Fruit fly (Drosophila melanogaster) ovary, adult (tissue): ENCODE measurements around the gene CG12204.

Experiments used
- CG17801 ChIP-seq: fragments of 200-800 bp; optimal IDR thresholded peaks from 2 replicates; lab custom pipeline; 2019; ENCODE audit warnings: missing biosample characterization, mild to moderate bottlenecking, missing genetic modification characterization, moderate library complexity; ENCODE audit not compliant: partially characterized antibody

CG12204 gene

DNA sequence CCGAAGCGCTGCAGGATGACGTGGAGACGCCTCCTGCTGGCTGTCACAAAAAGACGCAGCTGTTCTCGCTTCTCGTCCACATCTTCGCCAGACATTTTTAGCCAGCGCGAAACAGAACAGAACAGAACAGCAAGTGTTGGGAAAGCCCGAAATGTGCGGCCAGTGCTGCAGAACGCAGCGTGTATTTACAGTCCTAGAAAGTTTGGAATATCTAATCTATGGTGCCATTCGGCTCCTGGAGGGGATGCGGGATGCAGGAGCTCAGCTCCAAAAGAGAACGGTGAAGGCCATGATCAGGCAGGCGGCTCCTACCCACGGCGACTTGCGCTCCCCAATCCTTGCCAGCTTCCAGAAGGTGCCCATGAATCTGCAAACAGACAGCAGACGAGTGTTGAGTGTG lies at the start of gene CG12204:
CG12204 (minus strand) TSS at position 117 of the 400 bp plus-strand sequence.
- TF ChIP-seq CG17801 (GFP tag; lab: Kevin White, UChicago) = no peak

DNA sequence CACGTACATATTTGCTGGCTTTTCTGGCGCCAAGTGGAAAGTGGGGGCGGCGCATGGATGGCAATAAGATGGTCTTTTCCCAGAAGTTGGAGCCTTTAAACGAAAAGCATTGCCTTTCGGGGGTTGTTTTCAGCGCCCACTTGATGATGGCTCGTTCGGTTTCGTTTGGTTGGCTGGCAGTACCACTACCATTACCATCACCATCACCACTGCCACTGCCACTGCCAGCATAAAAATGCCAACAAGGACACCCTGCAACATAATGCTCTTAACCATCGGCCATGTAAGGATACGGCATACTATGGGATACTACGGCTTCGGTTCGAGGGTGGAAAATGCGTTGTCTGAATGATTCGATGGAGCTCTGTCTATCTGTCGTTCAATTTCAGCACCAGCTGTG lies 41.2 kb upstream of the CG12204 start:
- no peak for TF ChIP-seq CG17801 (GFP tag; lab: Kevin White, UChicago)

DNA sequence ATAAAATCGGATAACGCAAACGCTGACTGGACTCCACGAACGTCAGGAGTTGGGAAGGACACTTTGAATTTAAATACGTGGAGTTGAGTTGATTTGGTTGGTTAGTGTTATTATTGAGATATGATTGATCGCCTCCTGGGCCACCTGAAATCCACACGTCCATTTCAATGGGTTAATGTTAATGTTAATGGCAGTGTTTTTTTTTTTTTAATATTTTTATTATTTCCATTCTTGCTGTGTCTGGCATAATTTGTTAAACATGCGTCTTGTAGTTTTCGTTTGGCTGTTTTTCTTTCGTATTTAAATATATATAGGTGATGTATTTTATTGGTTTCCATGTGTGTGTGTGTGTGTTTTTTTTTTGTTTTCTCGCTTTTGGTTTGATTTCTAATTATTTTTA lies 37.4 kb upstream of the CG12204 start, which contains the start of gene CG12231:
CG12231 (minus strand) TSS at position 101 of the 400 bp plus-strand sequence.
- no peak for TF ChIP-seq CG17801 (GFP tag; lab: Kevin White, UChicago)

DNA sequence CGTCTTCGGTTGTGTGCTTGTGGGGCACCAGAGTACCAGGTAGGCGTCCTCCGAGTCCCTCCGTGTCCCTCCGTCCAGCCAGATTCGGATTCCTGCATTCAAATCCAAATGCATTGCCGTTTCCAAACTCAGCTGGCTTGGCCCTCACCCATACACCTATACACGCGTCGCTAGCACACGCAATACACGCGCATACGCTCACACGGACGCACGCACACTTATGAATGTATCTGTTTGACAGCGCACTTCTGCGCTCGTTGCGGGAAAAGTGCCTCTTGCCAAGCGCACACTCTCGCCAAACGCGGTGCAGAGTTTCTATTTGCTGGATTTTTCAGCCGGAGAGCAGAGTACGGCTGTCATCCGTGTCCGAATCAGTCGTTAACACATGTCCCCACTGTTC lies 28.4 kb upstream of the CG12204 start:
- TF ChIP-seq CG17801 (GFP tag; lab: Kevin White, UChicago) = no peak

DNA sequence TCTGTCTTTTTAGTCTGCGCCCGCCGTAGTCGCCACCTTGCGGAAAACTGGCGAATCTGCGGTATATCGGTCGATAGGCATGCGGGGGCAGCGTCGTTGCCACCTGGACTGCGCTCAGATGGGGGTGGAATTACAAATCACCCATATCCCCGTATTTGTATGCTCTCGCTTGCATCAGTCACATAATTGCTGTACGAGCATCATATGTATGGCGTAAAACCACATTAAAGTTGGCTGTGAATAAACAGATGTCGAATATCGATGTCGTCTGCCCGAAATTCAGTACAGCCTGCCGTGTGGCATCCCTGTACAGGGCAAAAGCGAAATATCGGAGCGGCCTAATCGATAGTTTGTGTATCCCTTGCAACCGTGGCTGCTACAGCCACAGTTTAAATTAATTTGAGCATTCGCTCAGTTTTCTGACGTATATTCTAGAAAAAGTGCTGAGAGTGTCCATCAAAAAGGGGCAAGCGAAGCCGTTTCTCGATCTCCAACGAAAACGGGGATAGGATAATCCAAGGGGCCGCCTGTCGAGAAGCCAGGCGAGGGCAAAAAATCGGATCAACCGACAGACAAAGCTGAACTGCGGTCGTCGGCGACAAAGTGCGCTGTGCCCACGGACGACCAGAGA lies 27.7 kb upstream of the CG12204 start, which contains the start of the genes Idh3a and CoRest:
Idh3a (minus strand) TSS at position 58 of the 631 bp plus-strand sequence.
CoRest (plus strand) TSS at position 177 of the 631 bp plus-strand sequence.
- TF ChIP-seq CG17801 (GFP tag; lab: Kevin White, UChicago) = no peak

DNA sequence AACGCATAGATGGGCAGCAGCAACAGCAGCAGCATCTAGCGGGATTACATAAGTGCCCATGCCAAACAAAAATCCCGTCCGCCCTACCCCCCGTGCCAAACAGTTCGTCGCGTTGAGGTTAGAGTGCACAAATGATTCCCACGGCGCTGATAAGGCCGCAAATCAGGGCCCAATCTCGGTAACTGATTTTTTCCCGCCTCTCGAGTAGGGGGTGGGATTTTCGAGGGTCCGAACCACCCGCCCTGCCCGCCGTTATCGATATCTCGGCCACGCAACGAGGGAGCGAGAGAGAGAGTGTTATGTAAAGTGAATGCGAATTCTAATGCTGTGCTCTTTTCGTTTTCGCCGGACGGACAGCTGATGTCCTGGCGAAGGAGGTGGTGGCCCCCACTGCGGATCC lies 26.7 kb upstream of the CG12204 start:
- TF ChIP-seq CG17801 (GFP tag; lab: Kevin White, UChicago) = no peak

DNA sequence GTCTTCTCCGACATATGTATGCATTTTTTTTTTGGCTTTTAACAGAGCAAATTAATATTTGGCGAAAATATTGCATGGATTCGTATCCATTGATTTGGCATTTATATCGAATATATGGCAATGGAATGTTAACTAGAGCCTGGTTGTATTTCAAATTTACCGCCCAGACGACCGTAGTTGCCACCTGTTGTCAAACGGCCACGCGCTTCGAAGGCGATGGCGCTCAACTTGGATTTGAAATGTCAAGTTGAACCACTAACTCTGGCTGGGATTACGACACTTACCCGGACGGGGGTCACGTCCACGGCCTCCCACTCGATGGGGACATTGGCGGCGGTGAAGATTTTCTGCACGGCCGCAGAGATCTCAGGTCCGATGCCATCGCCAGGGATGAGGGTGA lies 26.2 kb upstream of the CG12204 start:
- no peak for TF ChIP-seq CG17801 (GFP tag; lab: Kevin White, UChicago)

DNA sequence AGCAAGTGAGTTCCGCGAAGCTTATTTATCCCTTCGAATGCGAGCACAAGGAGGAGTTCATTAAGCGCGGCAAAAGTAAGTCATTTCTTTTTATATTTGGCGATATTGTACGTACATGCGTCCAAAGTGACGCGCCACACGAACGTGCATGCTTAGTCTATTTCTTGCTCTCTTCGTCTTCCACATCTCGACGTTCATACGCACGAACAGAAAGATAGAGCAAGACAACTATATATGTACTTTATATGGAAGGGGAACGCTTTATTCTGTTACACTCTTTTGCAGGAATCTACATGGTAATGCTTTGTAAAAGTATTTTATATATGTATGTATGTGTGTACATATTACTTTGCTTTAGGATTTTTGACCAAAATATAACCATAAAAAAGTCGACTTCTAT lies 16.0 kb upstream of the CG12204 start:
- TF ChIP-seq CG17801 (GFP tag; lab: Kevin White, UChicago) = no peak

DNA sequence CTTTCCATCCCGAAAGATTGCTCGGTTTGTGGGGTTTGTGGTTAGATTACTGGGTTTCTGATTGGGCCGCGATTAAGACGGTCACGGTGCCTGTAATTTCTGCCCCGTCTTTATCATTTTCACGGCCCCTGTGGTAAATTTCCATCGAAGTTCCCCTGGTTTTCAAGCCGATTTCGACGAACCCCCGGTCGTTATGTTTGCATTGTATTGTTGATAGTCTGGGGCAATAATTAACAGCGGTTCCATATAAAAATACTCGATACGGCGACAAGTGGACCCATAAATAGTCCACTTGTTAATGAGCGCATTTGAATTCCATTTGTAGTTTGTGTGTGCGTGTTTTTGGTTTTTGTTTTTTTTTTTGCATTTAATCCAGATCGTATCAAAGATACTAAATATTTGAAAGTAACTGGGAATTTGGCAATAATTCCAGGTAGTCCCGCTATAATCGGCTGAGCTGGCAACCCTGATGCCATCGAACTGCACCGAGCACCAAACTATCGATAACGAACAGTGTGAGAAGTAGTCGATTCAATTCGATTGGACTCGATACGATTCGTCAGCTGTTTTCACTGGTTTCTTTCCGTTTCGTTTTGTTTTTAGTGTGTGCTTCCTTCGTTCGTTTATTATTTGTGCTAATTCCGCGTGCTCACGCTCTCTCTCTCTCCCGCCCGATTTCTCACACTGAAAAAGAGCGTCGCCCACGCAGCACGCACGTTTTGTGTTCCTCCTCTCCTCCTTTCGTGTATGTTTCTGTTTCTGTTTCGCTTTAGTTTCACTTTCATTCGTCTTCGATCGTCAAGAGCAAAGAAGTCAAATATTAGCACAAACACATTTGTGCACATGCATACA lies 11.4 kb upstream of the CG12204 start:
- peak; percentile 71 for TF ChIP-seq CG17801 (GFP tag; lab: Kevin White, UChicago)

DNA sequence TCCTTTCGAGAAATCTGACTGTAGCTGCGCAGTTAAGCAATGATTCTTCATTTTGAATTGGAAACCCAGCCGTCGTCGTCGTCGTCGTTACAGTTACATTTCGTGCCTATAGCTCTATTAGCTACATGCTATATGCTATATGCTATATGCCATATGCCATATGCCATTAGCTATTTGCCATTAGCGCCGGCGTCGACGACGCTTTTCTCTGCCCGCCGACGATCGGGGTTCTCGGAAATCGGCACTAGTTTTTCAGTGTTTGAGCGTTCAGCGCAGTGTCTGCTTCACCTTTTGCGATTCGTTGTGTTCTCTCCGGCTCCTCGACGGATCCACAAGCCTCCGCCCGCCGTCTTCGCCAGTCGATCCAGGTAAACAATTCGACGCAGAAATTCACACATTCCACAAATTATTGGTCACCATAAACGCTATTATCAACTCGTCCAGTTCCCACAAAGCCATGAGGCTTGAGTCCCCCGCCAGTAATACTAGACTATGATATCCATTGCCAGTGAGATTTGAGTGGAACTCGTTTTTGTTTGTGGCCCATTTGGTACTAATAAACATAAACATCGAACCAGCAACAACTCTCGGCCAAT lies 10.1 kb upstream of the CG12204 start:
- TF ChIP-seq CG17801 (GFP tag; lab: Kevin White, UChicago) = no peak

DNA sequence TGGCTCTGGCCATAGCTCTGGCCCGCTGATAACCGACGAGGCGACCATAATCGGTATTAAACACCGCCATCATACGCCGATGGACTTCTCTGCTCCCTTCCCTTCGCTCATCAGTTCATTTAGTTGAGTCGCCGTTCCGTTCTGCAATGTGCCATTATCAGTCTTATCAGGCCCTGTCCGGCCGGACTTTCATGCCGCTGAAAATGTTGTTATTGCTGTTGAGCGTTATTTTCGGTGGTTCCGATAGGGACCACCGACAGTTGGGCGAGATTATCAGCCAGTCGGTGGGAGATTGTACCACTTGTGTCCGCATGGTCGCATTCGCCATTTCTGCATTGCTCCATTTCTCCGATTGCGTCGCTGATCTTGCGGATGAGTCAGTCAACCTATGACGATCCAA lies 7.1 kb upstream of the CG12204 start:
- TF ChIP-seq CG17801 (GFP tag; lab: Kevin White, UChicago) = no peak

DNA sequence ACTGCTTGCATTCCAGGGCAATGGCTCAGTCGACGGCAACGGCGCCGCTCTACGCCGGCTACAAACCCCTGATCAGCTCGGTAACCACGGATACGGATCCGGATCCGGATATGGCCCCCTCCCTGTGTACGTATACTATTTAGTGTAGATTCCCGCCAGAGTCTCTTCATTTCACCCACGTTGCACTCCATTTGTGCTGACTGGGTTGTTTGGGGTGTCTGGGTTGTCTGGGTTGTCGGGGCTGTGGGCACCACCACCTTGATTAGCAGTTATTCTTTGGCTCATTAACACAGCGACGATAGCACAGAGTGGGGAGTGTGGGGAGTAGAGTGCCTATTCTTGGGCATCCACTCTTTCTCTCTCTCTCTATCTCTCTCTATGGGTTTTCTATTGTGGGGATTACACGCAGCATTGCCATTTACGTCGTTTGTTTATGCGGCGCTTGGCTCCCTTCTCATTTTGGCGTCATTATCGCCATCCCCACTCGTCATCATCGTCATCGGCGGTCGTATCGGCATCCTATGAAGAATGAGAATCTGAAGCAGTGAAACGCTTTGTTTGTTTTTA lies 4.6 kb upstream of the CG12204 start:
- TF ChIP-seq CG17801 (GFP tag; lab: Kevin White, UChicago) = no peak

DNA sequence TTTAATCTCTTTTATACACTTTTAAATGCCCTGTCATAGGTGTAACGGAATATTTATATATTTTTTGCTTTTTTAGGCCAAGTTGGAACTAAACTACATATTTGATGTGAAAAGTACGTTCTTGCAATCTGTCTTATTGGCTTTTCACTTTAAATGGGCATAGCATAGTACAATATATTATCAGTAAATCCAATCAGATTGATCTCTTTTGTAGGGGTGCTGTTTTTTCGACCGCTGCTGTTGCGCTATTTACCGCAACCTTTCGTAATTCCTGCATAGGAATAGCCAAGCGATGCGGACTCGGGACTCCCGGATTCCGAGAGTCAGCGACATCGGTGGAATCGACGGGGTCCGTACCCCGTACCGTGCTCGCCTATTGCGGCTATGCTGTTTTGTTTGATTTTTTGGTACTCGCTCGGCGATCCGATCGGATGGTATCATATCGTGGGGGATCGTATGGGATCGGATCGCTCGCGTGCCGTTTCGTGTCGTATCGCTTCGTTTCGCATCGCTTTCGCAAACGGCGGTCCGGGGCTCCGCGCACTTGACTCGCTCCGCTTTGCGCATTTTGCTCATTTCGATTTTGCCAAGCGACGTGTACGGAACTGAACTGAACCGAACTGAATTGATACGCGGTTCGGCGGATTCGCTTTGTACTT lies 3.7 kb upstream of the CG12204 start:
- TF ChIP-seq CG17801 (GFP tag; lab: Kevin White, UChicago) = peak; percentile 60

DNA sequence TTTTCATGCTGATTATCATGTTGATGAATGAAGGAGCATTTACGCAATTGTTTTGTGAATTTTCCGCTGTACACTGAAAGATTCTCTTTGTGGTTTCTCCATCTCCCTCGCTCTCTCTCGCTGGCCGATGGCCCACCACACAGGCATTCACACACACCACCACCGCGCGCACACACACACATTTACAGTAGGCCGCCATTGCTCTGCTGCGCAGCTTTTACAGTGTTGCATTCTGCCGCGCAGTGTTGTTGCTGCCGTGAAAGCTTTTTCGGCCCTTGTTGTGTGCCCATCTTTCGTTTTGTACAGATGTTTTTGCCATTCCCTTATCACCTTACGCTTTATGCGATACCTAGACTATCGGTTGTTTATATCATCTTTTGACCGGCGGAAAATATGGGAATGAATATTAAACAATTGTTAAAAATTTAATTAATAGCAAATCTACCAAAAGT lies 2.6 kb upstream of the CG12204 start:
- no peak for TF ChIP-seq CG17801 (GFP tag; lab: Kevin White, UChicago)
